Fruit fly (Drosophila melanogaster) whole organism, embryonic: ENCODE measurements around the gene CG12766.

Experiments used
- Atf3 ChIP-seq: fragments of 200-800 bp; sonication (Bioruptor generic); optimal IDR thresholded peaks from 3 replicates; lab custom pipeline; 2016; ENCODE audit warnings: missing biosample characterization, missing genetic modification characterization
- Awh ChIP-seq: fragments of 200-800 bp; sonication (Bioruptor generic); IDR thresholded peaks from 2 replicates; pipeline ENCODE4, ENCODE4 v1.3.6; 2022; ENCODE audit warnings: missing biosample characterization, missing genetic modification characterization
- Blimp-1 ChIP-seq: fragments of 200-800 bp; sonication (Bioruptor generic); optimal IDR thresholded peaks from 3 replicates; lab custom pipeline; 2018; ENCODE audit warnings: missing biosample characterization, missing genetic modification characterization, mild to moderate bottlenecking, moderate library complexity, missing genetic modification reagents
- BtbVII ChIP-seq: fragments of 200-800 bp; sonication (Bioruptor generic); optimal IDR thresholded peaks from 3 replicates; lab custom pipeline; 2017; ENCODE audit warnings: missing biosample characterization, mild to moderate bottlenecking, missing genetic modification characterization
- CG10979 ChIP-seq: fragments of 200-800 bp; sonication (Bioruptor generic); optimal IDR thresholded peaks from 2 replicates; lab custom pipeline; 2018; ENCODE audit warnings: missing biosample characterization, mild to moderate bottlenecking, missing genetic modification characterization, moderate library complexity
- CG11398 ChIP-seq: fragments of 200-800 bp; sonication (Bioruptor generic); optimal IDR thresholded peaks from 2 replicates; lab custom pipeline; 2016; ENCODE audit warnings: missing biosample characterization, missing genetic modification characterization
- CG12236 ChIP-seq: fragments of 200-800 bp; sonication (Bioruptor generic); optimal IDR thresholded peaks from 2 replicates; lab custom pipeline; 2016; ENCODE audit warnings: missing biosample characterization, missing genetic modification characterization
- CG18262 ChIP-seq: fragments of 200-800 bp; optimal IDR thresholded peaks from 3 replicates; lab custom pipeline; 2019; ENCODE audit warnings: missing biosample characterization, mild to moderate bottlenecking, missing genetic modification characterization, moderate library complexity
- CG2199 ChIP-seq: fragments of 200-800 bp; sonication (Bioruptor generic); IDR thresholded peaks from 3 replicates; pipeline ENCODE4 v1.3.6; 2022; ENCODE audit warnings: missing biosample characterization, missing genetic modification characterization
- CG30020 ChIP-seq: fragments of 200-800 bp; optimal IDR thresholded peaks from 2 replicates; lab custom pipeline; 2019; ENCODE audit warnings: missing biosample characterization, mild to moderate bottlenecking, missing genetic modification characterization, moderate library complexity
- CG32772 ChIP-seq: fragments of 200-800 bp; sonication (Bioruptor generic); IDR thresholded peaks from 2 replicates; pipeline ENCODE4 v1.3.6; 2022; ENCODE audit warnings: missing biosample characterization, missing genetic modification characterization
- CG34376 ChIP-seq: fragments of 200-800 bp; sonication (Bioruptor generic); optimal IDR thresholded peaks from 2 replicates; lab custom pipeline; 2018; ENCODE audit warnings: missing biosample characterization, mild to moderate bottlenecking, missing genetic modification characterization
- CG4404 ChIP-seq: fragments of 200-800 bp; sonication (Bioruptor generic); IDR thresholded peaks from 2 replicates; pipeline ENCODE4 v1.3.6; 2022; ENCODE audit warnings: missing biosample characterization, missing genetic modification characterization
- CG7839 ChIP-seq: fragments of 200-800 bp; sonication (Bioruptor generic); optimal IDR thresholded peaks from 3 replicates; lab custom pipeline; 2018; ENCODE audit warnings: missing biosample characterization, mild to moderate bottlenecking, missing genetic modification characterization, moderate library complexity
- CG8089 ChIP-seq: fragments of 200-800 bp; sonication (Bioruptor generic); optimal IDR thresholded peaks from 3 replicates; lab custom pipeline; 2016; ENCODE audit warnings: missing biosample characterization, missing genetic modification characterization
- CG8924 ChIP-seq: fragments of 200-800 bp; optimal IDR thresholded peaks from 3 replicates; lab custom pipeline; 2019; ENCODE audit warnings: missing biosample characterization, mild to moderate bottlenecking, missing genetic modification characterization, moderate library complexity
- CG9932 ChIP-seq: fragments of 200-800 bp; sonication (Bioruptor generic); IDR thresholded peaks from 2 replicates; pipeline ENCODE4 v1.3.6; 2022; ENCODE audit warnings: missing biosample characterization, missing genetic modification characterization
- Camta ChIP-seq: fragments of 200-800 bp; sonication (Bioruptor generic); optimal IDR thresholded peaks from 2 replicates; lab custom pipeline; 2016; ENCODE audit warnings: missing biosample characterization, missing genetic modification characterization
- Dbx ChIP-seq: fragments of 200-800 bp; sonication (Bioruptor generic); IDR thresholded peaks from 3 replicates; pipeline ENCODE4 v1.3.6; 2022; ENCODE audit warnings: missing biosample characterization, missing genetic modification characterization
- Deaf1 ChIP-seq: fragments of 200-800 bp; optimal IDR thresholded peaks from 3 replicates; lab custom pipeline; 2019; ENCODE audit warnings: missing biosample characterization, mild to moderate bottlenecking, missing genetic modification characterization, moderate library complexity
- MTF-1 ChIP-seq: fragments of 200-800 bp; sonication (Bioruptor generic); optimal IDR thresholded peaks from 2 replicates; lab custom pipeline; 2018; ENCODE audit warnings: missing biosample characterization, mild to moderate bottlenecking, missing genetic modification characterization, borderline replicate concordance
- Mes4 ChIP-seq: fragments of 200-800 bp; sonication (Bioruptor generic); optimal IDR thresholded peaks from 2 replicates; lab custom pipeline; 2016; ENCODE audit warnings: missing biosample characterization, missing genetic modification characterization
- Ravus ChIP-seq: fragments of 200-800 bp; sonication (Bioruptor generic); IDR thresholded peaks from 2 replicates; pipeline ENCODE4 v1.3.6; 2022; ENCODE audit warnings: missing biosample characterization, missing genetic modification characterization
- Rx ChIP-seq: fragments of 200-800 bp; sonication (Bioruptor generic); IDR thresholded peaks from 2 replicates; pipeline ENCODE4 v1.3.6; 2022; ENCODE audit warnings: missing biosample characterization, missing genetic modification characterization
- Six4 ChIP-seq: fragments of 200-800 bp; sonication (Bioruptor generic); optimal IDR thresholded peaks from 2 replicates; lab custom pipeline; 2016; ENCODE audit warnings: missing biosample characterization, missing genetic modification characterization
- Sry-β ChIP-seq: fragments of 200-800 bp; sonication (Bioruptor generic); optimal IDR thresholded peaks from 2 replicates; lab custom pipeline; 2018; ENCODE audit warnings: missing biosample characterization, mild to moderate bottlenecking, missing genetic modification characterization, moderate library complexity
- ap ChIP-seq: fragments of 200-800 bp; sonication (Bioruptor generic); IDR thresholded peaks from 2 replicates; pipeline ENCODE4 v1.3.6; 2022; ENCODE audit warnings: missing biosample characterization, missing genetic modification characterization
- chif ChIP-seq, 2 experiments: fragments of 200-800 bp; sonication (Bioruptor generic); optimal IDR thresholded peaks; 3 replicates each; lab custom pipeline; 2016; ENCODE audit warnings: missing biosample characterization in 2 of 2, missing genetic modification characterization in 2 of 2
- chm ChIP-seq: fragments of 200-800 bp; sonication (Bioruptor generic); IDR thresholded peaks from 2 replicates; pipeline ENCODE4 v1.3.6; 2022; ENCODE audit warnings: missing biosample characterization, missing genetic modification characterization
- ci ChIP-seq: fragments of 200-800 bp; sonication (Bioruptor generic); IDR thresholded peaks from 3 replicates; pipeline ENCODE4 v1.3.6; 2022; ENCODE audit warnings: missing biosample characterization, missing genetic modification characterization
- crp ChIP-seq, 2 experiments: fragments of 200-800 bp; sonication (Bioruptor generic); optimal IDR thresholded peaks; 2 replicates in 1 of 2; 3 replicates in 1 of 2; lab custom pipeline; 2017; ENCODE audit warnings: missing biosample characterization in 2 of 2, missing genetic modification characterization in 2 of 2, mild to moderate bottlenecking in 1 of 2, moderate library complexity in 1 of 2
- dm ChIP-seq: fragments of 200-800 bp; sonication (Bioruptor generic); optimal IDR thresholded peaks from 3 replicates; lab custom pipeline; 2016; ENCODE audit warnings: missing biosample characterization, missing genetic modification characterization
- emc ChIP-seq: fragments of 200-800 bp; sonication (Bioruptor generic); optimal IDR thresholded peaks from 2 replicates; lab custom pipeline; 2016; ENCODE audit warnings: missing biosample characterization, missing genetic modification characterization
- ems ChIP-seq: fragments of 200-800 bp; sonication (Bioruptor generic); optimal IDR thresholded peaks from 3 replicates; lab custom pipeline; 2016; ENCODE audit warnings: missing biosample characterization, missing genetic modification characterization
- fd102C ChIP-seq: fragments of 200-800 bp; sonication (Bioruptor generic); optimal IDR thresholded peaks from 2 replicates; lab custom pipeline; 2018; ENCODE audit warnings: missing biosample characterization, mild to moderate bottlenecking, missing genetic modification characterization, moderate library complexity
- fd3F ChIP-seq: fragments of 200-800 bp; sonication (Bioruptor generic); optimal IDR thresholded peaks from 2 replicates; lab custom pipeline; 2018; ENCODE audit warnings: missing biosample characterization, mild to moderate bottlenecking, missing genetic modification characterization, moderate library complexity
- fru ChIP-seq: fragments of >200 bp; optimal IDR thresholded peaks from 2 replicates; lab custom pipeline; 2017
- fu2 ChIP-seq: fragments of 200-800 bp; sonication (Bioruptor generic); optimal IDR thresholded peaks from 2 replicates; lab custom pipeline; 2016; ENCODE audit warnings: missing biosample characterization, missing genetic modification characterization
- gem ChIP-seq: fragments of 200-800 bp; sonication (Bioruptor generic); optimal IDR thresholded peaks from 2 replicates; lab custom pipeline; 2019; ENCODE audit warnings: missing biosample characterization, mild to moderate bottlenecking, missing genetic modification characterization, moderate library complexity
- grn ChIP-seq: fragments of 200-800 bp; sonication (Bioruptor generic); optimal IDR thresholded peaks from 3 replicates; lab custom pipeline; 2017; ENCODE audit warnings: missing biosample characterization, missing genetic modification characterization
- mirr ChIP-seq: fragments of 200-800 bp; sonication (Bioruptor generic); optimal IDR thresholded peaks from 3 replicates; lab custom pipeline; 2018; ENCODE audit warnings: missing biosample characterization, mild to moderate bottlenecking, missing genetic modification characterization
- pros ChIP-seq: fragments of 200-800 bp; sonication (Bioruptor generic); optimal IDR thresholded peaks from 3 replicates; lab custom pipeline; 2019; ENCODE audit warnings: missing biosample characterization, mild to moderate bottlenecking, missing genetic modification characterization, moderate library complexity
- ranshi ChIP-seq: fragments of 200-800 bp; sonication (Bioruptor generic); IDR thresholded peaks from 2 replicates; pipeline ENCODE4 v1.3.6; 2022; ENCODE audit warnings: missing biosample characterization, missing genetic modification characterization
- shn ChIP-seq: fragments of 200-800 bp; sonication (Bioruptor generic); optimal IDR thresholded peaks from 3 replicates; lab custom pipeline; 2016; ENCODE audit warnings: missing biosample characterization, missing genetic modification characterization
- sqz ChIP-seq: fragments of 200-800 bp; sonication (Bioruptor generic); optimal IDR thresholded peaks from 3 replicates; lab custom pipeline; 2018; ENCODE audit warnings: missing biosample characterization, mild to moderate bottlenecking, missing genetic modification characterization
- usp ChIP-seq: fragments of >200 bp; optimal IDR thresholded peaks from 2 replicates; lab custom pipeline; 2017; ENCODE audit warnings: missing biosample characterization, missing genetic modification characterization
- vfl ChIP-seq: fragments of 200-800 bp; sonication (Bioruptor generic); optimal IDR thresholded peaks from 2 replicates; lab custom pipeline; 2016; ENCODE audit warnings: missing biosample characterization, missing genetic modification characterization
- wor ChIP-seq: fragments of 200-800 bp; sonication (Bioruptor generic); IDR thresholded peaks from 2 replicates; pipeline ENCODE4 v1.3.6; 2022; ENCODE audit warnings: missing biosample characterization, missing genetic modification characterization

Gene CG12766

dm6 chr3L:3935567-3936207, 4.2 kb downstream of the CG12766 start, which contains the start of gene Eip63F-1 (continued):
- TF ChIP-seq CG8089 (GFP tag; lab: Kevin White, UChicago) = no peak
- TF ChIP-seq MTF-1 (GFP tag; lab: Kevin White, UChicago) = no peak
- peak; percentile 43 for TF ChIP-seq BtbVII (GFP tag; lab: Kevin White, UChicago)
- peak; percentile 56 for TF ChIP-seq fd3F (GFP tag; lab: Kevin White, UChicago)
- no peak for TF ChIP-seq Awh (GFP tag; lab: Robert Waterston, UW)
- no peak for TF ChIP-seq sqz (GFP tag; lab: Kevin White, UChicago)
- TF ChIP-seq Rx = no peak
- TF ChIP-seq mirr (GFP tag; lab: Kevin White, UChicago) = no peak
- TF ChIP-seq dm = no peak
- TF ChIP-seq vfl (GFP tag; lab: Kevin White, UChicago) = no peak
- no peak for TF ChIP-seq Mes4 (GFP tag; lab: Kevin White, UChicago)
- TF ChIP-seq pros (GFP tag; lab: Kevin White, UChicago) = no peak
- TF ChIP-seq CG18262 (tag; lab: Kevin White, UChicago) = peak; percentile 69
- TF ChIP-seq CG34376 (GFP tag; lab: Kevin White, UChicago) = peak; percentile 22
- peak; percentile 40 for TF ChIP-seq CG7839 (tag; lab: Kevin White, UChicago)
- peak; percentile 19; the same call in 1 of the 2 replicates for TF ChIP-seq CG4404 (GFP tag; lab: Robert Waterston, UW)
- no peak for TF ChIP-seq CG12236 (GFP tag; lab: Kevin White, UChicago)
- TF ChIP-seq grn = no peak
- TF ChIP-seq shn (GFP tag; lab: Kevin White, UChicago) = no peak
- peak; percentile 12; the same call in 1 of the 2 replicates for TF ChIP-seq Ravus
- no peak for TF ChIP-seq CG32772 (GFP tag; lab: Robert Waterston, UW)
- peak; percentile 66 for TF ChIP-seq Blimp-1
- TF ChIP-seq fd102C (GFP tag; lab: Kevin White, UChicago) = no peak
- no peak for TF ChIP-seq CG30020
- TF ChIP-seq crp (GFP tag; optimal IDR thresholded peaks at IDR 0.05; lab: Kevin White, UChicago) = no peak
- TF ChIP-seq ems (GFP tag; lab: Kevin White, UChicago) = no peak
- peak; percentile 22 for TF ChIP-seq Six4
- no peak for TF ChIP-seq fu2 (GFP tag; lab: Kevin White, UChicago)
- TF ChIP-seq CG8924 (tag; lab: Kevin White, UChicago) = peak; percentile 74
- TF ChIP-seq usp = no peak
- TF ChIP-seq CG2199 (GFP tag; lab: Robert Waterston, UW) = no peak
- no peak for TF ChIP-seq CG11398
- no peak for TF ChIP-seq Camta (GFP tag; lab: Kevin White, UChicago)
- TF ChIP-seq chif (GFP tag; optimal IDR thresholded peaks at IDR 0.05; lab: Kevin White, UChicago) = no peak
- TF ChIP-seq ci (GFP tag; lab: Robert Waterston, UW) = no peak
- no peak for TF ChIP-seq Sry-β (GFP tag; lab: Kevin White, UChicago)
- peak; percentile 51 for TF ChIP-seq Deaf1 (tag; lab: Kevin White, UChicago)
- peak; percentile 66 for TF ChIP-seq CG10979 (tag; lab: Kevin White, UChicago)
- TF ChIP-seq wor (GFP tag; lab: Robert Waterston, UW) = peak; percentile 38; the same call in 1 of the 2 replicates
- peak; percentile 66 for TF ChIP-seq ranshi (GFP tag; lab: Robert Waterston, UW)
- no peak for TF ChIP-seq chm (GFP tag; lab: Robert Waterston, UW)
- no peak for TF ChIP-seq emc (GFP tag; lab: Kevin White, UChicago)
- no peak for TF ChIP-seq fru (lab: Kevin White, UChicago)
- TF ChIP-seq gem (tag; lab: Kevin White, UChicago) = peak; percentile 82
- no peak for TF ChIP-seq ap (GFP tag; lab: Robert Waterston, UW)
- no peak for TF ChIP-seq Atf3 (GFP tag; lab: Kevin White, UChicago)
- TF ChIP-seq Dbx (GFP tag; lab: Robert Waterston, UW) = no peak
- peak; percentile 61 for TF ChIP-seq CG9932 (GFP tag; lab: Robert Waterston, UW)
